Worm (Caenorhabditis elegans) whole organism, L4 larva: ENCODE measurements around the gene ppt-1.

ENCODE experiments used
- D1046.2 ChIP-seq: fragments of 200-800 bp; sonication (Bioruptor generic); IDR thresholded peaks from 2 replicates; pipeline ENCODE4 v1.3.6; 2022; ENCODE audit warnings: missing genetic modification characterization, missing compliant biosample characterization
- F37D6.2 ChIP-seq: sonication (generic microtip); optimal IDR thresholded peaks from 2 replicates; lab custom pipeline; 2016; ENCODE audit warnings: mild to moderate bottlenecking, missing genetic modification characterization, missing compliant biosample characterization
- F44E2.7 ChIP-seq: fragments of 200-800 bp; sonication (Bioruptor generic); IDR thresholded peaks from 2 replicates; pipeline ENCODE4 v2.1.2; 2022; ENCODE audit warnings: missing genetic modification characterization, missing compliant biosample characterization
- F49E8.2 ChIP-seq: sonication (generic microtip); optimal IDR thresholded peaks from 2 replicates; lab custom pipeline; 2016; ENCODE audit warnings: missing compliant biosample characterization, mild to moderate bottlenecking, missing genetic modification characterization, borderline replicate concordance
- Y105C5A.15 ChIP-seq: fragments of 200-800 bp; sonication (Bioruptor generic); IDR thresholded peaks from 2 replicates; pipeline ENCODE4 v1.3.6; 2022; ENCODE audit warnings: missing genetic modification characterization, missing compliant biosample characterization
- Y5F2A.4 ChIP-seq: fragments of 200-800 bp; sonication (Bioruptor generic); optimal IDR thresholded peaks from 2 replicates; lab custom pipeline; 2018; ENCODE audit warnings: mild to moderate bottlenecking, missing genetic modification characterization, missing compliant biosample characterization
- Y75B8A.6 ChIP-seq: fragments of 200-800 bp; sonication (Bioruptor generic); IDR thresholded peaks from 2 replicates; pipeline ENCODE4 v1.3.6; 2022; ENCODE audit warnings: missing genetic modification reagents, missing genetic modification characterization, missing compliant biosample characterization
- aha-1 ChIP-seq: fragments of 150-350 bp; peaks from one replicate; lab custom pipeline; 2014; ENCODE audit warnings: missing biosample characterization, missing genetic modification characterization
- aly-2 ChIP-seq: sonication (generic microtip); optimal IDR thresholded peaks from 2 replicates; lab custom pipeline; 2018; ENCODE audit warnings: missing biosample characterization, missing genetic modification characterization
- ama-1 ChIP-seq: fragments of 150-350 bp; optimal IDR thresholded peaks from 2 replicates; lab custom pipeline; 2014; ENCODE audit warnings: inconsistent platforms, mixed read lengths
- arid-1 ChIP-seq: fragments of 200-800 bp; sonication (Bioruptor generic); conservative IDR thresholded peaks from 2 replicates; pipeline ENCODE4 v1.3.6; 2022; ENCODE audit warnings: missing genetic modification reagents, missing genetic modification characterization, missing compliant biosample characterization
- ceh-32 ChIP-seq: sonication (generic microtip); optimal IDR thresholded peaks from 2 replicates; lab custom pipeline; 2016; ENCODE audit warnings: mild to moderate bottlenecking, missing genetic modification characterization, missing compliant biosample characterization; ENCODE audit not compliant: poor library complexity
- ceh-82 ChIP-seq: sonication (generic microtip); optimal IDR thresholded peaks from 2 replicates; lab custom pipeline; 2017; ENCODE audit warnings: missing biosample characterization, missing genetic modification characterization
- cey-2 ChIP-seq: sonication (generic microtip); optimal IDR thresholded peaks from 3 replicates; lab custom pipeline; 2017; ENCODE audit warnings: missing genetic modification characterization, mild to moderate bottlenecking, missing compliant biosample characterization, antibody characterized with exemption, borderline replicate concordance; ENCODE audit not compliant: insufficient read depth
- ctbp-1 ChIP-seq: fragments of 200-800 bp; sonication (Bioruptor generic); IDR thresholded peaks from 2 replicates; pipeline ENCODE4 v1.3.6; 2022; ENCODE audit warnings: missing genetic modification reagents, missing genetic modification characterization, missing compliant biosample characterization
- daf-12 ChIP-seq: fragments of 150-350 bp; optimal IDR thresholded peaks from 2 replicates; lab custom pipeline; 2014; ENCODE audit warnings: missing biosample characterization, missing genetic modification reagents, missing genetic modification characterization
- daf-16 ChIP-seq, 3 experiments: sonication (generic microtip); optimal IDR thresholded peaks; 2 replicates each; lab custom pipeline; 2016 to 2017; ENCODE audit warnings: missing genetic modification characterization in 3 of 3, missing genetic modification reagents in 3 of 3, mild to moderate bottlenecking in 2 of 3, missing compliant biosample characterization in 2 of 3, missing biosample characterization in 1 of 3, moderate library complexity in 1 of 3
- daf-8 ChIP-seq: fragments of 200-800 bp; sonication (Bioruptor generic); IDR thresholded peaks from 2 replicates; pipeline ENCODE4 v1.3.6; 2022; ENCODE audit warnings: missing genetic modification characterization, missing compliant biosample characterization
- dmd-6 ChIP-seq: fragments of 200-800 bp; sonication (Bioruptor generic); IDR thresholded peaks from 2 replicates; pipeline ENCODE4 v1.3.6; 2022; ENCODE audit warnings: missing genetic modification reagents, missing genetic modification characterization, missing compliant biosample characterization
- dpl-1 ChIP-seq: fragments of 150-350 bp; optimal IDR thresholded peaks from 2 replicates; lab custom pipeline; 2014; ENCODE audit warnings: missing biosample characterization, missing genetic modification reagents, missing genetic modification characterization
- dve-1 ChIP-seq: sonication (generic microtip); optimal IDR thresholded peaks from 2 replicates; lab custom pipeline; 2017; ENCODE audit warnings: antibody characterized with exemption, mild to moderate bottlenecking, missing genetic modification characterization, missing compliant biosample characterization; ENCODE audit not compliant: insufficient read depth
- egl-27 ChIP-seq: sonication (generic microtip); optimal IDR thresholded peaks from 3 replicates; lab custom pipeline; 2017; ENCODE audit warnings: missing biosample characterization, missing genetic modification reagents, missing genetic modification characterization
- gei-8 ChIP-seq: fragments of 200-800 bp; sonication (Bioruptor generic); optimal IDR thresholded peaks from 2 replicates; lab custom pipeline; 2018; ENCODE audit warnings: mild to moderate bottlenecking, missing genetic modification characterization, missing compliant biosample characterization
- hif-1 ChIP-seq, 2 experiments: sonication (generic microtip); optimal IDR thresholded peaks; 2 replicates each; lab custom pipeline; 2016 to 2017; ENCODE audit warnings: missing compliant biosample characterization in 2 of 2, missing genetic modification characterization in 2 of 2, missing genetic modification reagents in 2 of 2, missing genotype in 2 of 2, mild to moderate bottlenecking in 1 of 2
- hlh-11 ChIP-seq: fragments of 200-800 bp; sonication (Bioruptor generic); optimal IDR thresholded peaks from 2 replicates; lab custom pipeline; 2018; ENCODE audit warnings: mild to moderate bottlenecking, missing genetic modification characterization, missing compliant biosample characterization
- jun-1 ChIP-seq: fragments of 150-350 bp; optimal IDR thresholded peaks from 2 replicates; lab custom pipeline; 2014; ENCODE audit warnings: missing biosample characterization, missing genetic modification reagents, missing genetic modification characterization
- lin-1 ChIP-seq: fragments of 200-800 bp; sonication (Bioruptor generic); IDR thresholded peaks from 2 replicates; pipeline ENCODE4 v1.3.6; 2022; ENCODE audit warnings: missing genetic modification reagents, missing genetic modification characterization, missing compliant biosample characterization
- lin-13 ChIP-seq: fragments of 150-350 bp; optimal IDR thresholded peaks from 2 replicates; lab custom pipeline; 2014; ENCODE audit warnings: missing biosample characterization, missing genetic modification reagents, missing genetic modification characterization
- lin-38 ChIP-seq: fragments of 200-800 bp; sonication (Bioruptor generic); IDR thresholded peaks from 2 replicates; pipeline ENCODE4 v1.3.6; 2022; ENCODE audit warnings: missing genetic modification reagents, missing genetic modification characterization, missing compliant biosample characterization
- lin-39 ChIP-seq: fragments of 150-350 bp; optimal IDR thresholded peaks from 2 replicates; lab custom pipeline; 2014; ENCODE audit warnings: missing biosample characterization, missing genetic modification reagents, missing genetic modification characterization
- lsy-2 ChIP-seq, 2 experiments: fragments of 150-350 bp in 1 of 2; sonication (generic microtip) in 1 of 2; optimal IDR thresholded peaks; 2 replicates each; lab custom pipeline; 2014 to 2017; ENCODE audit warnings: missing biosample characterization in 2 of 2, missing genetic modification characterization in 2 of 2
- madf-5 ChIP-seq, 2 experiments: fragments of 200-800 bp; sonication (Bioruptor generic); IDR thresholded peaks; 2 replicates each; pipeline ENCODE4 v1.3.6; 2022; ENCODE audit warnings: missing compliant biosample characterization in 2 of 2, missing genetic modification characterization in 2 of 2
- mdt-29 ChIP-seq: fragments of 200-800 bp; sonication (Bioruptor generic); IDR thresholded peaks from 2 replicates; pipeline ENCODE4 v1.3.6; 2022; ENCODE audit warnings: missing genetic modification reagents, missing genetic modification characterization, missing compliant biosample characterization
- mes-2 ChIP-seq: sonication (generic microtip); optimal IDR thresholded peaks from 2 replicates; lab custom pipeline; 2016; ENCODE audit warnings: missing genotype, mild to moderate bottlenecking, missing genetic modification characterization, missing compliant biosample characterization; ENCODE audit not compliant: poor library complexity, severe bottlenecking
- mxl-2 ChIP-seq: fragments of 200-800 bp; sonication (Bioruptor generic); conservative IDR thresholded peaks from 2 replicates; pipeline ENCODE4 v1.3.6; 2022; ENCODE audit warnings: missing genetic modification reagents, missing genetic modification characterization, missing compliant biosample characterization
- mxl-3 ChIP-seq: fragments of 200-800 bp; sonication (Bioruptor generic); optimal IDR thresholded peaks from 2 replicates; lab custom pipeline; 2018; ENCODE audit warnings: mild to moderate bottlenecking, missing genetic modification characterization, missing compliant biosample characterization
- nhr-41 ChIP-seq: fragments of 200-800 bp; sonication (Bioruptor generic); IDR thresholded peaks from 2 replicates; pipeline ENCODE4 v1.3.6; 2022; ENCODE audit warnings: missing genetic modification reagents, missing genetic modification characterization, missing compliant biosample characterization
- nhr-48 ChIP-seq: sonication (generic microtip); optimal IDR thresholded peaks from 2 replicates; lab custom pipeline; 2016; ENCODE audit warnings: mild to moderate bottlenecking, missing genetic modification characterization, missing compliant biosample characterization
- nhr-76 ChIP-seq: fragments of 150-350 bp; optimal IDR thresholded peaks from 2 replicates; lab custom pipeline; 2014; ENCODE audit warnings: missing biosample characterization, missing genetic modification characterization
- pha-4 ChIP-seq, 2 experiments: fragments of 150-350 bp in 1 of 2; fragments of 200-800 bp in 1 of 2; sonication (Bioruptor generic) in 1 of 2; IDR thresholded peaks in 1 of 2; optimal IDR thresholded peaks in 1 of 2; 2 replicates each; pipeline versions ENCODE4 v1.3.6 to Lab custom; 2014 to 2022; ENCODE audit warnings: missing genetic modification characterization in 2 of 2, missing genetic modification reagents in 2 of 2, missing biosample characterization in 1 of 2, missing compliant biosample characterization in 1 of 2
- pqm-1 ChIP-seq: sonication (generic microtip); optimal IDR thresholded peaks from 2 replicates; lab custom pipeline; 2017; ENCODE audit warnings: missing biosample characterization, missing genetic modification characterization
- set-16 ChIP-seq: fragments of 200-800 bp; sonication (Bioruptor generic); IDR thresholded peaks from 2 replicates; pipeline ENCODE4 v1.3.6; 2022; ENCODE audit warnings: missing genetic modification reagents, missing genetic modification characterization, missing compliant biosample characterization
- skn-1 ChIP-seq: fragments of 150-350 bp; optimal IDR thresholded peaks from 2 replicates; lab custom pipeline; 2014; ENCODE audit warnings: missing biosample characterization, missing genetic modification characterization
- snpc-1.2 ChIP-seq: fragments of 200-800 bp; sonication (Bioruptor generic); IDR thresholded peaks from 2 replicates; pipeline ENCODE4 v1.3.6; 2022; ENCODE audit warnings: missing genetic modification reagents, missing genetic modification characterization, missing compliant biosample characterization
- snpc-4 ChIP-seq: fragments of 150-350 bp; optimal IDR thresholded peaks from 2 replicates; lab custom pipeline; 2014; ENCODE audit warnings: missing biosample characterization, missing genetic modification characterization
- unc-130 ChIP-seq: sonication (generic microtip); optimal IDR thresholded peaks from 2 replicates; lab custom pipeline; 2016; ENCODE audit warnings: missing genetic modification reagents, missing genetic modification characterization, missing compliant biosample characterization
- unc-62 ChIP-seq, 3 experiments: fragments of 150-350 bp in 1 of 3; sonication (generic microtip); optimal IDR thresholded peaks in 2 of 3; peaks in 1 of 3; 1 replicate in 1 of 3; 2 replicates in 2 of 3; lab custom pipeline; 2014 to 2017; ENCODE audit warnings: missing biosample characterization in 3 of 3, missing genetic modification characterization in 3 of 3, missing genetic modification reagents in 3 of 3, missing genotype in 1 of 3
- zag-1 ChIP-seq: fragments of 150-350 bp; optimal IDR thresholded peaks from 2 replicates; lab custom pipeline; 2014; ENCODE audit warnings: missing biosample characterization, missing genetic modification characterization
- zfp-2 ChIP-seq: sonication (generic microtip); optimal IDR thresholded peaks from 2 replicates; lab custom pipeline; 2016; ENCODE audit warnings: mild to moderate bottlenecking, missing genetic modification characterization, missing compliant biosample characterization
- zip-11 ChIP-seq: fragments of 200-800 bp; sonication (Bioruptor generic); IDR thresholded peaks from 2 replicates; pipeline ENCODE4 v1.3.6; 2022; ENCODE audit warnings: missing genetic modification characterization, missing compliant biosample characterization

Gene ppt-1

ce11 chrV:6606197-6606596 lies 19.9 kb downstream of the ppt-1 start:
- peak in 1 of 2 experiments; percentile 46 for TF ChIP-seq lsy-2 (tag; optimal IDR thresholded peaks at IDR 0.05; lab: Kevin White, UChicago)
- no peak for TF ChIP-seq cey-2 (tag; lab: Kevin White, UChicago)
- no peak; the same call in 1 of the 2 replicates for TF ChIP-seq pha-4 (GFP tag; IDR thresholded peaks at IDR 0.05; lab: Robert Waterston, UW)
- TF ChIP-seq pha-4 (tag; optimal IDR thresholded peaks at IDR 0.05; lab: Kevin White, UChicago), result no peak
- no peak for TF ChIP-seq set-16
- no peak for TF ChIP-seq ceh-82 (tag; lab: Kevin White, UChicago)
- TF ChIP-seq arid-1 (GFP tag; lab: Robert Waterston, UW), result no peak
- no peak for TF ChIP-seq gei-8
- no peak for TF ChIP-seq lin-1
- no peak for TF ChIP-seq ctbp-1 (GFP tag; lab: Robert Waterston, UW)
- TF ChIP-seq daf-12 (tag; lab: Kevin White, UChicago), result no peak
- TF ChIP-seq dmd-6 (GFP tag; lab: Robert Waterston, UW), result peak; percentile 24; the same call in 1 of the 2 replicates
- TF ChIP-seq daf-16 (GFP tag; optimal IDR thresholded peaks at IDR 0.05; lab: Kevin White, UChicago), result no peak
- peak; percentile 62 for TF ChIP-seq daf-16 (tag; optimal IDR thresholded peaks at IDR 0.05; lab: Kevin White, UChicago)
- TF ChIP-seq Y5F2A.4 (GFP tag; lab: Kevin White, UChicago), result no peak
- TF ChIP-seq mxl-2, result no peak
- TF ChIP-seq daf-8, result no peak
- no peak for TF ChIP-seq ama-1
- no peak for TF ChIP-seq zfp-2
- peak; percentile 25 for TF ChIP-seq mes-2 (tag; lab: Kevin White, UChicago)
- no peak for TF ChIP-seq skn-1 (tag; lab: Kevin White, UChicago)
- no peak for TF ChIP-seq snpc-4
- TF ChIP-seq nhr-76, result no peak
- TF ChIP-seq nhr-48, result no peak
- no peak for TF ChIP-seq madf-5 (GFP tag; IDR thresholded peaks at IDR 0.05; lab: Robert Waterston, UW)
- TF ChIP-seq nhr-41 (GFP tag; lab: Robert Waterston, UW), result no peak
- no peak for TF ChIP-seq Y75B8A.6 (GFP tag; lab: Robert Waterston, UW)
- no peak; the same call in 1 of the 2 replicates for TF ChIP-seq lin-38 (GFP tag; lab: Robert Waterston, UW)
- TF ChIP-seq aly-2 (tag; lab: Kevin White, UChicago), result no peak
- no peak for TF ChIP-seq lin-13 (GFP tag; lab: Kevin White, UChicago)
- TF ChIP-seq mdt-29 (GFP tag; lab: Robert Waterston, UW), result no peak
- TF ChIP-seq F37D6.2 (tag; lab: Kevin White, UChicago), result no peak
- TF ChIP-seq unc-62 (GFP tag; optimal IDR thresholded peaks at IDR 0.05 in 1 of 2; lab: Kevin White, UChicago), result no peak
- no peak for TF ChIP-seq unc-62 (tag; optimal IDR thresholded peaks at IDR 0.05; lab: Kevin White, UChicago)
- peak; percentile 31 for TF ChIP-seq hlh-11 (tag; lab: Kevin White, UChicago)
- peak; percentile 11 for TF ChIP-seq pqm-1 (tag; lab: Kevin White, UChicago)
- no peak for TF ChIP-seq zag-1 (tag; lab: Kevin White, UChicago)
- TF ChIP-seq mxl-3 (GFP tag; lab: Kevin White, UChicago), result no peak
- TF ChIP-seq aha-1, result no peak
- TF ChIP-seq D1046.2 (GFP tag; lab: Robert Waterston, UW), result no peak
- TF ChIP-seq F44E2.7 (GFP tag; lab: Robert Waterston, UW), result no peak
- TF ChIP-seq F49E8.2, result no peak
- TF ChIP-seq snpc-1.2 (GFP tag; lab: Robert Waterston, UW), result 0 out of 2 replicates have a peak, but pooled peaks have one; percentile 41
- peak; percentile 47 for TF ChIP-seq dve-1
- TF ChIP-seq jun-1 (tag; lab: Kevin White, UChicago), result no peak
- no peak for TF ChIP-seq Y105C5A.15
- TF ChIP-seq unc-130 (GFP tag; lab: Kevin White, UChicago), result no peak
- TF ChIP-seq dpl-1 (GFP tag; lab: Kevin White, UChicago), result peak; percentile 11
- no peak for TF ChIP-seq hif-1 (tag; optimal IDR thresholded peaks at IDR 0.05; lab: Kevin White, UChicago)
- TF ChIP-seq zip-11 (GFP tag; lab: Robert Waterston, UW), result no peak
- TF ChIP-seq egl-27, result no peak
- no peak for TF ChIP-seq lin-39 (tag; lab: Kevin White, UChicago)
- TF ChIP-seq ceh-32, result no peak
